Worm (Caenorhabditis elegans) whole organism, young adult: Measurements from ENCODE around the gene ifb-2.

Source experiments
- B0336.3 ChIP-seq: fragments of 200-800 bp; sonication (Bioruptor generic); IDR thresholded peaks from 2 replicates; pipeline ENCODE4 v1.3.6; 2022; ENCODE audit warnings: missing genetic modification characterization, missing compliant biosample characterization
- F57C9.4 ChIP-seq: sonication (generic microtip); optimal IDR thresholded peaks from 2 replicates; lab custom pipeline; 2017; ENCODE audit warnings: mild to moderate bottlenecking, missing genetic modification characterization, missing compliant biosample characterization
- Y95B8A.8 ChIP-seq: fragments of 200-800 bp; sonication (Bioruptor generic); IDR thresholded peaks from 2 replicates; pipeline ENCODE4 v1.3.6; 2022; ENCODE audit warnings: missing genetic modification reagents, missing genetic modification characterization, missing compliant biosample characterization
- egl-44 ChIP-seq: fragments of 200-800 bp; sonication (Bioruptor generic); IDR thresholded peaks from 2 replicates; pipeline ENCODE4 v1.3.6; 2022; ENCODE audit warnings: missing genetic modification reagents, missing genetic modification characterization, missing compliant biosample characterization
- ets-4 ChIP-seq: fragments of 200-800 bp; sonication (Bioruptor generic); optimal IDR thresholded peaks from 2 replicates; lab custom pipeline; 2018; ENCODE audit warnings: mild to moderate bottlenecking, missing genetic modification characterization, missing compliant biosample characterization

DNA sequence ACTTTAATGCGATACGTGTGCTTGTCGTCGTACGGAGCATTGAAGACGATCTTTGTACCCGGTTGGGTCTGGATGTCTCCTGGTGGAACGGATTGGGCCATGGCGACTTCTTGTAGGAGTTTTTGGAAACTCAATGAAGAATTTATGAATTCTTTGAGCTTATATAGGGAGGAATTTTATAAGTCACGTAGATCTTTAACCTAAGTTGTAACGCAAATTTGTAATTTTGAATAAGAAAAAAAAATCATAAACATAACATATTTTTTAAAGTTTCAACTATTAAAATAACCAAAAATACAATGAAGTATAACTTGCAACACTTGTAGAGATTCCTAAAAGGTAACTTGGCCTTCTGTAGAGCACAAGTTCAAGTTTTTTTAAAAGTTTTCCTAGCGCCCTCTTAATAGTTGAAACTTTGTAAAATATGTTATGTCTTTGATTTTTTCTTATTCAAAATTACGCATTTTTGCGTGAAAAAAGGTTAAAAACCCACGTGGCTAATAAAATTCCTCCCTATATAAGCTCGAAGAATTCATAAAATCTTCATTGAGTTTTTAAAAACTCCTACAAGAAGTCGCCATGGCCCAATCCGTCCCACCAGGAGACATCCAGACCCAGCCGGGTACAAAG, 47.5 kb downstream of the ifb-2 start, which contains the start of the genes msp-63 and msp-142:
- TF ChIP-seq ets-4 = no peak
- no peak for TF ChIP-seq B0336.3 (GFP tag; lab: Robert Waterston, UW)
- TF ChIP-seq egl-44 (GFP tag; lab: Robert Waterston, UW) = no peak
- no peak for TF ChIP-seq Y95B8A.8 (GFP tag; lab: Robert Waterston, UW)
- TF ChIP-seq F57C9.4 = no peak
